Fruit fly (Drosophila melanogaster) whole organism, embryonic: ENCODE measurements around the gene caz.

Experiments used
- Aef1 ChIP-seq: fragments of 200-800 bp; sonication (Bioruptor generic); IDR thresholded peaks from 3 replicates; pipeline ENCODE4 v1.3.6; 2022; ENCODE audit warnings: missing biosample characterization, missing genetic modification characterization
- B-H1 ChIP-seq: fragments of 200-800 bp; sonication (Bioruptor generic); IDR thresholded peaks from 3 replicates; pipeline ENCODE4 v1.3.6; 2022; ENCODE audit warnings: missing biosample characterization, missing genetic modification characterization
- BEAF-32 ChIP-seq: fragments of 200-800 bp; sonication (Bioruptor generic); optimal IDR thresholded peaks from 3 replicates; lab custom pipeline; 2017; ENCODE audit warnings: missing biosample characterization, missing genetic modification characterization, mild to moderate bottlenecking, moderate library complexity, missing genetic modification reagents
- Bgb ChIP-seq: fragments of 200-800 bp; sonication (Bioruptor generic); IDR thresholded peaks from 2 replicates; pipeline ENCODE4 v1.3.6; 2022; ENCODE audit warnings: missing biosample characterization, missing genetic modification characterization; ENCODE audit not compliant: partially characterized antibody
- CG10462 ChIP-seq: fragments of 200-800 bp; sonication (Bioruptor generic); optimal IDR thresholded peaks from 2 replicates; lab custom pipeline; 2016; ENCODE audit warnings: missing biosample characterization, missing genetic modification characterization
- CG11504 ChIP-seq: fragments of 200-800 bp; sonication (Bioruptor generic); optimal IDR thresholded peaks from 3 replicates; lab custom pipeline; 2019; ENCODE audit warnings: missing biosample characterization, mild to moderate bottlenecking, missing genetic modification characterization, moderate library complexity
- CG12299 ChIP-seq: fragments of 200-800 bp; sonication (Bioruptor generic); optimal IDR thresholded peaks from 2 replicates; lab custom pipeline; 2018; ENCODE audit warnings: missing biosample characterization, mild to moderate bottlenecking, missing genetic modification characterization
- CG12942 ChIP-seq: fragments of 200-800 bp; sonication (Bioruptor generic); optimal IDR thresholded peaks from 3 replicates; lab custom pipeline; 2016; ENCODE audit warnings: missing biosample characterization, missing genetic modification characterization
- CG16813 ChIP-seq: fragments of 200-800 bp; sonication (Bioruptor generic); IDR thresholded peaks from 3 replicates; pipeline ENCODE4 v1.3.6; 2022; ENCODE audit warnings: missing biosample characterization, missing genetic modification characterization; ENCODE audit not compliant: partially characterized antibody
- CG1792 ChIP-seq: fragments of 200-800 bp; sonication (Bioruptor generic); optimal IDR thresholded peaks from 2 replicates; lab custom pipeline; 2016; ENCODE audit warnings: missing biosample characterization, missing genetic modification characterization
- CG18619 ChIP-seq: fragments of 200-800 bp; sonication (Bioruptor generic); optimal IDR thresholded peaks from 3 replicates; lab custom pipeline; 2017; ENCODE audit warnings: missing biosample characterization, mild to moderate bottlenecking, missing genetic modification characterization
- CG2116 ChIP-seq: fragments of 200-800 bp; sonication (Bioruptor generic); optimal IDR thresholded peaks from 3 replicates; lab custom pipeline; 2018; ENCODE audit warnings: missing biosample characterization, mild to moderate bottlenecking, missing genetic modification characterization
- CG31365 ChIP-seq: fragments of 200-800 bp; sonication (Bioruptor generic); optimal IDR thresholded peaks from 2 replicates; lab custom pipeline; 2018; ENCODE audit warnings: missing biosample characterization, mild to moderate bottlenecking, missing genetic modification characterization
- CG32767 ChIP-seq: fragments of 200-800 bp; sonication (Bioruptor generic); IDR thresholded peaks from 2 replicates; pipeline ENCODE4 v1.3.6; 2022; ENCODE audit warnings: missing biosample characterization, missing genetic modification characterization
- CG33557 ChIP-seq: fragments of 200-800 bp; sonication (Bioruptor generic); optimal IDR thresholded peaks from 2 replicates; lab custom pipeline; 2019; ENCODE audit warnings: missing biosample characterization, mild to moderate bottlenecking, missing genetic modification characterization, moderate library complexity
- CG4360 ChIP-seq: fragments of 200-800 bp; sonication (Bioruptor generic); IDR thresholded peaks from 2 replicates; pipeline ENCODE4 v1.3.6; 2022; ENCODE audit warnings: missing biosample characterization, missing genetic modification characterization
- CG43689 ChIP-seq: fragments of 200-800 bp; sonication (Bioruptor generic); IDR thresholded peaks from 2 replicates; pipeline ENCODE4 v1.3.6; 2022; ENCODE audit warnings: missing biosample characterization, missing genetic modification characterization
- CG4424 ChIP-seq: fragments of 200-800 bp; sonication (Bioruptor generic); optimal IDR thresholded peaks from 3 replicates; lab custom pipeline; 2016; ENCODE audit warnings: missing biosample characterization, missing genetic modification characterization
- CG4730 ChIP-seq: fragments of 200-800 bp; sonication (Bioruptor generic); IDR thresholded peaks from 2 replicates; pipeline ENCODE4 v1.3.6; 2022; ENCODE audit warnings: missing biosample characterization, missing genetic modification characterization
- CG6683 ChIP-seq: fragments of 200-800 bp; sonication (Bioruptor generic); optimal IDR thresholded peaks from 2 replicates; lab custom pipeline; 2017; ENCODE audit warnings: missing biosample characterization, mild to moderate bottlenecking, missing genetic modification characterization, missing genetic modification reagents
- CG8089 ChIP-seq: fragments of 200-800 bp; sonication (Bioruptor generic); optimal IDR thresholded peaks from 3 replicates; lab custom pipeline; 2016; ENCODE audit warnings: missing biosample characterization, missing genetic modification characterization
- CG8944 ChIP-seq: fragments of 200-800 bp; sonication (Bioruptor generic); optimal IDR thresholded peaks from 3 replicates; lab custom pipeline; 2016; ENCODE audit warnings: missing biosample characterization, missing genetic modification characterization
- CG9215 ChIP-seq: fragments of 200-800 bp; sonication (Bioruptor generic); IDR thresholded peaks from 2 replicates; pipeline ENCODE4 v1.3.6; 2022; ENCODE audit warnings: missing biosample characterization, missing genetic modification characterization
- CG9609 ChIP-seq: fragments of 200-800 bp; sonication (Bioruptor generic); optimal IDR thresholded peaks from 3 replicates; lab custom pipeline; 2016; ENCODE audit warnings: missing biosample characterization, missing genetic modification characterization
- CG9797 ChIP-seq: fragments of 200-800 bp; sonication (Bioruptor generic); optimal IDR thresholded peaks from 3 replicates; lab custom pipeline; 2018; ENCODE audit warnings: missing biosample characterization, mild to moderate bottlenecking, missing genetic modification characterization
- Ets65A ChIP-seq: fragments of 200-800 bp; sonication (Bioruptor generic); peaks from one replicate; lab custom pipeline; 2016; ENCODE audit warnings: missing biosample characterization, missing genetic modification characterization
- MTF-1 ChIP-seq: fragments of 200-800 bp; sonication (Bioruptor generic); optimal IDR thresholded peaks from 2 replicates; lab custom pipeline; 2018; ENCODE audit warnings: missing biosample characterization, mild to moderate bottlenecking, missing genetic modification characterization, borderline replicate concordance
- Med ChIP-seq: fragments of 200-800 bp; sonication (Bioruptor generic); peaks from one replicate; lab custom pipeline; 2016; ENCODE audit warnings: missing biosample characterization, missing genetic modification characterization, mild to moderate bottlenecking, inconsistent platforms, moderate library complexity
- NfI ChIP-seq: fragments of 200-800 bp; sonication (Bioruptor generic); optimal IDR thresholded peaks from 3 replicates; lab custom pipeline; 2018; ENCODE audit warnings: missing biosample characterization, mild to moderate bottlenecking, missing genetic modification characterization, moderate library complexity
- Ssrp ChIP-seq: fragments of 200-800 bp; sonication (Bioruptor generic); optimal IDR thresholded peaks from 2 replicates; lab custom pipeline; 2018; ENCODE audit warnings: missing biosample characterization, mild to moderate bottlenecking, missing genetic modification characterization, moderate library complexity
- cwo ChIP-seq: fragments of 200-800 bp; sonication (Bioruptor generic); optimal IDR thresholded peaks from 3 replicates; lab custom pipeline; 2017; ENCODE audit warnings: missing biosample characterization, missing genetic modification characterization, mild to moderate bottlenecking, moderate library complexity, missing genetic modification reagents
- da ChIP-seq: fragments of 200-800 bp; sonication (Bioruptor generic); optimal IDR thresholded peaks from 2 replicates; lab custom pipeline; 2016; ENCODE audit warnings: missing biosample characterization, missing genetic modification characterization
- dysf ChIP-seq: fragments of 200-800 bp; sonication (Bioruptor generic); IDR thresholded peaks from 3 replicates; pipeline ENCODE4 v1.3.6; 2022; ENCODE audit warnings: missing biosample characterization, missing genetic modification characterization
- ewg ChIP-seq: fragments of 200-800 bp; sonication (Bioruptor generic); optimal IDR thresholded peaks from 3 replicates; lab custom pipeline; 2017; ENCODE audit warnings: mild to moderate bottlenecking, missing biosample characterization, missing genetic modification reagents, missing genetic modification characterization
- hb ChIP-seq: fragments of 200-800 bp; sonication (Bioruptor generic); IDR thresholded peaks from 3 replicates; pipeline ENCODE4 v1.3.6; 2022; ENCODE audit warnings: missing biosample characterization, missing genetic modification characterization; ENCODE audit not compliant: partially characterized antibody
- klu ChIP-seq: fragments of 200-800 bp; sonication (Bioruptor generic); IDR thresholded peaks from 2 replicates; pipeline ENCODE4 v1.3.6; 2022; ENCODE audit warnings: missing biosample characterization, missing genetic modification characterization
- nerfin-1 ChIP-seq: fragments of 200-800 bp; sonication (Bioruptor generic); optimal IDR thresholded peaks from 3 replicates; lab custom pipeline; 2019; ENCODE audit warnings: missing biosample characterization, mild to moderate bottlenecking, missing genetic modification characterization, moderate library complexity
- nerfin-2 ChIP-seq: fragments of 200-800 bp; sonication (Bioruptor generic); IDR thresholded peaks from 2 replicates; pipeline ENCODE4 v1.3.6; 2022; ENCODE audit warnings: missing biosample characterization, missing genetic modification characterization; ENCODE audit not compliant: partially characterized antibody
- odd ChIP-seq: fragments of 200-800 bp; sonication (Bioruptor generic); optimal IDR thresholded peaks from 2 replicates; lab custom pipeline; 2017; ENCODE audit warnings: missing biosample characterization, mild to moderate bottlenecking, missing genetic modification characterization
- pb ChIP-seq: fragments of 200-800 bp; sonication (Bioruptor generic); optimal IDR thresholded peaks from 3 replicates; lab custom pipeline; 2016; ENCODE audit warnings: missing biosample characterization, missing genetic modification characterization
- pum ChIP-seq: fragments of 200-800 bp; sonication (Bioruptor generic); optimal IDR thresholded peaks from 2 replicates; lab custom pipeline; 2016; ENCODE audit warnings: missing biosample characterization, missing genetic modification characterization
- sd ChIP-seq: fragments of 200-800 bp; sonication (Bioruptor generic); optimal IDR thresholded peaks from 3 replicates; lab custom pipeline; 2018; ENCODE audit warnings: missing biosample characterization, mild to moderate bottlenecking, missing genetic modification characterization, moderate library complexity
- slp2 ChIP-seq: fragments of 200-800 bp; sonication (Bioruptor generic); optimal IDR thresholded peaks from 2 replicates; lab custom pipeline; 2016; ENCODE audit warnings: missing biosample characterization, missing genetic modification characterization
- tll ChIP-seq, 2 experiments: fragments of 200-800 bp in 1 of 2; fragments of >200 bp in 1 of 2; sonication (Bioruptor generic) in 1 of 2; optimal IDR thresholded peaks; 2 replicates each; lab custom pipeline; 2017 to 2019; ENCODE audit warnings: missing biosample characterization in 2 of 2, missing genetic modification characterization in 2 of 2, mild to moderate bottlenecking in 1 of 2, moderate library complexity in 1 of 2
- ttk ChIP-seq: fragments of 200-800 bp; sonication (Bioruptor generic); IDR thresholded peaks from 2 replicates; pipeline ENCODE4 v2.1.2; 2022; ENCODE audit warnings: missing biosample characterization, missing genetic modification characterization
- vfl ChIP-seq: fragments of 200-800 bp; sonication (Bioruptor generic); optimal IDR thresholded peaks from 2 replicates; lab custom pipeline; 2016; ENCODE audit warnings: missing biosample characterization, missing genetic modification characterization
- wek ChIP-seq: fragments of 200-800 bp; sonication (Bioruptor generic); optimal IDR thresholded peaks from 3 replicates; lab custom pipeline; 2018; ENCODE audit warnings: missing biosample characterization, mild to moderate bottlenecking, missing genetic modification characterization, moderate library complexity
- wor ChIP-seq: fragments of 200-800 bp; sonication (Bioruptor generic); IDR thresholded peaks from 2 replicates; pipeline ENCODE4 v1.3.6; 2022; ENCODE audit warnings: missing biosample characterization, missing genetic modification characterization
- zen2 ChIP-seq: fragments of 200-800 bp; sonication (Bioruptor generic); IDR thresholded peaks from 3 replicates; pipeline ENCODE4 v1.3.6; 2022; ENCODE audit warnings: missing biosample characterization, missing genetic modification characterization; ENCODE audit not compliant: partially characterized antibody

The caz gene

dm6 chrX:16332615-16333288 is 44.1 kb downstream of the caz start (continued):
- TF ChIP-seq da, result peak; percentile 91
- TF ChIP-seq nerfin-1 (tag; lab: Kevin White, UChicago), result peak; percentile 95
- peak; percentile 86 for TF ChIP-seq B-H1 (GFP tag; lab: Robert Waterston, UW)
- peak; percentile 96 for TF ChIP-seq Ssrp (tag; lab: Kevin White, UChicago)
- peak; percentile 90 for TF ChIP-seq CG6683 (GFP tag; lab: Kevin White, UChicago)
- peak; percentile 64; the same call in 1 of the 2 replicates for TF ChIP-seq CG4360
- peak; percentile 91 for TF ChIP-seq CG9215 (GFP tag; lab: Robert Waterston, UW)
- peak; percentile 82 for TF ChIP-seq CG4730 (GFP tag; lab: Robert Waterston, UW)
- TF ChIP-seq CG2116, result peak; percentile 77
- TF ChIP-seq zen2 (GFP tag; lab: Robert Waterston, UW), result no peak
- peak; percentile 91 for TF ChIP-seq CG32767 (GFP tag; lab: Robert Waterston, UW)
- peak; percentile 99 for TF ChIP-seq Med (GFP tag; lab: Kevin White, UChicago)
- TF ChIP-seq CG8089 (GFP tag; lab: Kevin White, UChicago), result peak; percentile 90
- TF ChIP-seq CG11504 (tag; lab: Kevin White, UChicago), result peak; percentile 97
- TF ChIP-seq dysf (GFP tag; lab: Robert Waterston, UW), result peak; percentile 96
- peak; percentile 95 for TF ChIP-seq slp2
- no peak for TF ChIP-seq hb (GFP tag; lab: Robert Waterston, UW)
- TF ChIP-seq CG4424 (GFP tag; lab: Kevin White, UChicago), result peak; percentile 93
- TF ChIP-seq wek (GFP tag; lab: Kevin White, UChicago), result peak; percentile 84
- TF ChIP-seq wor (GFP tag; lab: Robert Waterston, UW), result peak; percentile 87
- peak; percentile 25 for TF ChIP-seq BEAF-32 (GFP tag; lab: Kevin White, UChicago)
- peak; percentile 92 for TF ChIP-seq pb (GFP tag; lab: Kevin White, UChicago)
- TF ChIP-seq tll (GFP tag; optimal IDR thresholded peaks at IDR 0.05; lab: Kevin White, UChicago), result peak in 1 of 2 experiments; percentile 48
- TF ChIP-seq CG33557 (GFP tag; lab: Kevin White, UChicago), result peak; percentile 96
- peak; percentile 90 for TF ChIP-seq ttk (GFP tag; lab: Robert Waterston, UW)
- peak; percentile 99 for TF ChIP-seq Ets65A (GFP tag; lab: Kevin White, UChicago)
- peak; percentile 93 for TF ChIP-seq CG9609
- peak; percentile 49 for TF ChIP-seq CG9797 (GFP tag; lab: Kevin White, UChicago)
- no peak for TF ChIP-seq CG16813
- no peak for TF ChIP-seq nerfin-2 (GFP tag; lab: Robert Waterston, UW)
- peak; percentile 91 for TF ChIP-seq ewg (GFP tag; lab: Kevin White, UChicago)
- peak; percentile 96 for TF ChIP-seq CG12299 (tag; lab: Kevin White, UChicago)
- TF ChIP-seq CG1792 (GFP tag; lab: Kevin White, UChicago), result peak; percentile 92
- TF ChIP-seq pum (GFP tag; lab: Kevin White, UChicago), result peak; percentile 93
- TF ChIP-seq odd (GFP tag; lab: Kevin White, UChicago), result peak; percentile 97
- TF ChIP-seq CG10462 (GFP tag; lab: Kevin White, UChicago), result peak; percentile 88
- TF ChIP-seq NfI, result peak; percentile 96
- TF ChIP-seq CG8944 (GFP tag; lab: Kevin White, UChicago), result peak; percentile 91
- TF ChIP-seq CG31365, result peak; percentile 84
- TF ChIP-seq Bgb (GFP tag; lab: Robert Waterston, UW), result no peak
- TF ChIP-seq CG43689 (GFP tag; lab: Robert Waterston, UW), result no peak; the same call in 1 of the 2 replicates
- TF ChIP-seq CG18619 (GFP tag; lab: Kevin White, UChicago), result peak; percentile 97
- TF ChIP-seq vfl (GFP tag; lab: Kevin White, UChicago), result peak; percentile 93
- TF ChIP-seq MTF-1 (GFP tag; lab: Kevin White, UChicago), result peak; percentile 77
- TF ChIP-seq klu (GFP tag; lab: Robert Waterston, UW), result peak; percentile 84
- TF ChIP-seq sd, result peak; percentile 90
- TF ChIP-seq CG12942 (GFP tag; lab: Kevin White, UChicago), result peak; percentile 89
- TF ChIP-seq cwo, result peak; percentile 94
- TF ChIP-seq Aef1, result peak; percentile 91
